Worm (Caenorhabditis elegans): ENCODE results near the gene C49H3.6.

The C49H3.6 gene

DNA sequence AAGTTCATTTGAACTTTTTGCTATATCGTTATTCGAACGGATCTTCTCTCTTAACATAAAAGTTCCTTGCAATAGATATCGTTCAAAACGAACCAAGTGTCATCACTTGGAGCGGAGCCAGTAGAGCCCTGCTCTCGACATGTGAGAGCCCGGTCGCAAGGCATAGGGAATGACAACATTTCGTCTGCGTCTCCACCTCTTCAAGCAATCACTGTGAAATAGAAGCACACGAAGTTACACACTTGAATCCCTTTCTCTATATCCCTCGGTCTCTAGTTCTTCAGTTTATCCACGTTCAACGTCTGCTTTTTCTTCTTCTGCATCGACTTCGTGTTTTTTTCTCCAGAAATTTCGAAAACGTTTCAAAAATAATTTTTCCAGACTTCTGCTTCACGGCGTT lies at the start of gene C49H3.6:
C49H3.6 (plus strand) TSS at position 380 of the 400 bp plus-strand sequence.
- no peak for TF ChIP-seq nhr-12 (tag; optimal IDR thresholded peaks at IDR 0.05)
- TF ChIP-seq nhr-28 (tag; optimal IDR thresholded peaks at IDR 0.05) = no peak
- TF ChIP-seq hmg-11 (tag; optimal IDR thresholded peaks at IDR 0.05) = peak; percentile 56
- TF ChIP-seq fos-1 (tag; optimal IDR thresholded peaks at IDR 0.05) = no peak
- no peak for TF ChIP-seq unc-39 (tag; optimal IDR thresholded peaks at IDR 0.05)
- TF ChIP-seq daf-12 (tag; optimal IDR thresholded peaks at IDR 0.05) = no peak
- TF ChIP-seq pha-4 (tag; optimal IDR thresholded peaks at IDR 0.05) = peak; percentile 0
- TF ChIP-seq nhr-67 (tag; optimal IDR thresholded peaks at IDR 0.05) = no peak
- TF ChIP-seq tbx-2 (tag; optimal IDR thresholded peaks at IDR 0.05) = no peak
- no peak for TF ChIP-seq nhr-23 (tag; optimal IDR thresholded peaks at IDR 0.05)
- no peak for TF ChIP-seq nhr-43 (tag; optimal IDR thresholded peaks at IDR 0.05; ENCODE audit: poor library complexity, severe bottlenecking)
- no peak for TF ChIP-seq zag-1 (tag; optimal IDR thresholded peaks at IDR 0.05)
- TF ChIP-seq nfya-1 (tag; optimal IDR thresholded peaks at IDR 0.05; ENCODE audit: insufficient read depth) = peak; percentile 68
- TF ChIP-seq elt-1 (tag; optimal IDR thresholded peaks at IDR 0.05) = no peak
- no peak for TF ChIP-seq snpc-4 (tag; optimal IDR thresholded peaks at IDR 0.05)
- no peak for TF ChIP-seq ceh-16 (tag; optimal IDR thresholded peaks at IDR 0.05)
- TF ChIP-seq pqm-1 (tag; optimal IDR thresholded peaks at IDR 0.05) = no peak
- TF ChIP-seq skn-1 (tag; optimal IDR thresholded peaks at IDR 0.05) = peak; percentile 4
- TF ChIP-seq egl-27 (tag; optimal IDR thresholded peaks at IDR 0.05) = no peak
- peak; percentile 25 for TF ChIP-seq lin-39 (tag; optimal IDR thresholded peaks at IDR 0.05)
- peak; percentile 34 for TF ChIP-seq lin-15B (tag; optimal IDR thresholded peaks at IDR 0.05)
- TF ChIP-seq nhr-237 (tag; optimal IDR thresholded peaks at IDR 0.05) = no peak
- no peak for TF ChIP-seq sea-2 (GFP tag; optimal IDR thresholded peaks at IDR 0.05)

DNA sequence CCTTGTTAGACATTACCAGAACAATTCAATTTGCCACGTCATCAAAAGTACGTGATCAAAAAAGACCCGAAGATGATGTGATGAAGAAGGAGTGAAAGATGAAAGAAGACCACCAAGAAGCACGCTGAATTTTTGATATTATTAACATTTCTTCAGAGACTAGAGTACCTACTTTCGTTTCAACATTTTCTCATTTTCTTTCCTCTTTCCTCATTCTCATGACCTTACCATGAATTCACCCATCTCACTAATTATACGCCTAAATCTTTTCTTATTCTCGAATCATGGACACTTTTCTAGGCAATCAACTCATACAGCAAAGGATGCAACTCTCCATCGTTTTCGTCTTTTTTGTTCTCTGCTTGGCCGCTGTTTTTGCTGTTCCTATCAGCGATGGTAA lies 34.9 kb upstream of the C49H3.6 start, which contains the start of gene flp-10:
flp-10 (plus strand) TSS at position 301 of the 400 bp plus-strand sequence.
- TF ChIP-seq nhr-12 (tag; optimal IDR thresholded peaks at IDR 0.05) (no peak), snpc-4 (tag; optimal IDR thresholded peaks at IDR 0.05) (no peak), lin-15B (tag; optimal IDR thresholded peaks at IDR 0.05) (no peak), elt-1 (tag; optimal IDR thresholded peaks at IDR 0.05) (no peak), aly-2 (tag; optimal IDR thresholded peaks at IDR 0.05) (no peak), egl-5 (tag; optimal IDR thresholded peaks at IDR 0.05) (no peak), tbx-2 (tag; optimal IDR thresholded peaks at IDR 0.05) (no peak), mdl-1 (tag; optimal IDR thresholded peaks at IDR 0.05) (no peak), nhr-28 (tag; optimal IDR thresholded peaks at IDR 0.05) (no peak), elt-3 (tag; optimal IDR thresholded peaks at IDR 0.05) (no peak), nfya-1 (tag; optimal IDR thresholded peaks at IDR 0.05; ENCODE audit: insufficient read depth) (no peak), unc-39 (tag; optimal IDR thresholded peaks at IDR 0.05) (no peak), unc-62 (GFP tag; optimal IDR thresholded peaks at IDR 0.05) (no peak)

DNA sequence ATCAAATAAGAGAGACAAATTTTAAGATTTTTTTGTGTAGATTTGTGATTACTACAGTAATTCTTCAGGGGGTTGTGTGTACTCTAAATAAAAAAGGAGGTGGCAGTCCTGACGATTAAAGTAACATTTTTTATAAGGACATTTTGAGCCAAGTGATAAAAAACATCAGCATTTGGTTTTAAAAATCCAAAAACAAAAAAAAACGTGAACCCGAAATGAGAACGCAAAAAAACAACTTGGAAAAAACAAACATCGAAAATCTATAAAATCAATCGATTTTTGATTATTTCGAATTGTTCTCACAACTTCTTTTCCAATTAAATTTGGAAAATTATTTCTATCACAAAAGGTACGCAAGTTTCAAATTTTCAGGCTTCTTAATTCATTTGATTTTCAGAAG lies 33.1 kb upstream of the C49H3.6 start, which contains the start of gene T06C10.3:
T06C10.3 (plus strand) TSS at position 301 of the 400 bp plus-strand sequence.
- no peak for TF ChIP-seq pqm-1 (tag; optimal IDR thresholded peaks at IDR 0.05)
- TF ChIP-seq sea-2 (GFP tag; optimal IDR thresholded peaks at IDR 0.05) = no peak
- TF ChIP-seq nfya-1 (tag; optimal IDR thresholded peaks at IDR 0.05; ENCODE audit: insufficient read depth) = no peak
- TF ChIP-seq skn-1 (tag; optimal IDR thresholded peaks at IDR 0.05) = no peak
- TF ChIP-seq pha-4 (tag; optimal IDR thresholded peaks at IDR 0.05) = no peak
- no peak for TF ChIP-seq tbx-2 (tag; optimal IDR thresholded peaks at IDR 0.05)
- no peak for TF ChIP-seq lin-15B (tag; optimal IDR thresholded peaks at IDR 0.05)
- no peak for TF ChIP-seq unc-39 (tag; optimal IDR thresholded peaks at IDR 0.05)
- TF ChIP-seq nhr-11 (tag; optimal IDR thresholded peaks at IDR 0.05) = no peak
- no peak for TF ChIP-seq egl-27 (tag; optimal IDR thresholded peaks at IDR 0.05)

DNA sequence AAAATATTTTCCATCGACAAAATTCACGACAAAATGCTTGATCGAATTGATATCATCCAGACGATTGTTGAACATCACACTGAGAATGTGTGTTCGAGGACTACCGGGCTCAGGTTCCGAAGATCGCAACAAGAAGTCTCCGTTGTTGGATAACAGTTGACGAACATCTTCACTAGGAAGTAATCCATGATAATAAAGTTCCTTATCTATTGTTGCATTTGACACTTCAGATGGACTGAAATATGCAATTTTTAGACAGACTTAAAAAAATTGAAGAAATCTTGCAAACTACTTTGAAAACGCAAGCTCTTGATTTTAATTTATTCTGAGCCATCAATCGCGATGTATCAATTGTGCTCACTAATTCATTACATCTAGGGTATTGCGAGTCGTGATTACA lies 26.3 kb upstream of the C49H3.6 start:
- no peak for TF ChIP-seq egl-27 (tag; optimal IDR thresholded peaks at IDR 0.05)

DNA sequence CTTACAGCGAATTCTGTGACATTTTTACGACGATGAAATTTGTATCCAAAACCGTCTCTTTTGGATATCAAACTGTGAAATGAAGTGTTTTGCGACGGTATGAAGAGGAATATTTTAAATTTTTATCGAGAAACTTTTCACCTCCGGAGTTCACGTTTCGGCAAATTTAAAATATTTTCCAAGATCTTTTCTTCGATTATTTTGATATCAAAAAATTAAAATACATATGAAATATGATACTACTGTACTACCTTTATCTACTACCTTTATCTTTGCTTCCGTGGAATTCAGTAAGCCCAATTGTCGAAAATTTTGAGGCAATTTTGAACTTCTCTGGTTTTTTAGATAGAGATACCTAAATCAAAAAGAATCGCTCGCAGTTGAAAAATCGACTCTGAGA lies 25.8 kb upstream of the C49H3.6 start, which contains the start of gene kin-26:
kin-26 (minus strand) TSS at position 101 of the 400 bp plus-strand sequence.
- TF ChIP-seq tbx-2 (tag; optimal IDR thresholded peaks at IDR 0.05) = no peak
- no peak for TF ChIP-seq R02D3.7 (tag; optimal IDR thresholded peaks at IDR 0.05)
- TF ChIP-seq ztf-4 (tag; optimal IDR thresholded peaks at IDR 0.05) = no peak
- no peak for TF ChIP-seq mdl-1 (tag; optimal IDR thresholded peaks at IDR 0.05)
- no peak for TF ChIP-seq nhr-25 (tag; optimal IDR thresholded peaks at IDR 0.05)
- no peak for TF ChIP-seq pqm-1 (tag; optimal IDR thresholded peaks at IDR 0.05)
- no peak for TF ChIP-seq skn-1 (tag; optimal IDR thresholded peaks at IDR 0.05)
- no peak for TF ChIP-seq ceh-28 (tag; optimal IDR thresholded peaks at IDR 0.05)
- no peak for TF ChIP-seq nhr-11 (tag; optimal IDR thresholded peaks at IDR 0.05)
- TF ChIP-seq nhr-23 (tag; optimal IDR thresholded peaks at IDR 0.05) = no peak
- no peak for TF ChIP-seq hmg-11 (tag; optimal IDR thresholded peaks at IDR 0.05)
